Fruit fly (Drosophila melanogaster) whole organism, embryonic: Measurements from ENCODE around the gene CG17929.

Experiments
- Adf1 ChIP-seq: fragments of 200-800 bp; sonication (Bioruptor generic); IDR thresholded peaks from 2 replicates; pipeline ENCODE4 v1.3.6; 2022; ENCODE audit warnings: missing biosample characterization, missing genetic modification characterization
- Antp ChIP-seq: fragments of 200-800 bp; sonication (Bioruptor generic); optimal IDR thresholded peaks from 3 replicates; lab custom pipeline; 2016; ENCODE audit warnings: missing biosample characterization, missing genetic modification characterization
- CG10462 ChIP-seq: fragments of 200-800 bp; sonication (Bioruptor generic); optimal IDR thresholded peaks from 2 replicates; lab custom pipeline; 2016; ENCODE audit warnings: missing biosample characterization, missing genetic modification characterization
- CG11695 ChIP-seq: fragments of 200-800 bp; sonication (Bioruptor generic); IDR thresholded peaks from 3 replicates; pipeline ENCODE4 v1.3.6; 2022; ENCODE audit warnings: missing biosample characterization, missing genetic modification characterization
- CG12155 ChIP-seq: fragments of 200-800 bp; sonication (Bioruptor generic); optimal IDR thresholded peaks from 3 replicates; lab custom pipeline; 2016; ENCODE audit warnings: missing biosample characterization, missing genetic modification characterization
- CG17802 ChIP-seq: fragments of 200-800 bp; sonication (Bioruptor generic); optimal IDR thresholded peaks from 2 replicates; lab custom pipeline; 2018; ENCODE audit warnings: missing biosample characterization, mild to moderate bottlenecking, missing genetic modification characterization, moderate library complexity
- CG2120 ChIP-seq: fragments of 200-800 bp; sonication (Bioruptor generic); optimal IDR thresholded peaks from 3 replicates; lab custom pipeline; 2016; ENCODE audit warnings: missing biosample characterization, missing genetic modification characterization
- CG2678 ChIP-seq: fragments of 200-800 bp; sonication (Bioruptor generic); optimal IDR thresholded peaks from 3 replicates; lab custom pipeline; 2019; ENCODE audit warnings: missing biosample characterization, mild to moderate bottlenecking, missing genetic modification characterization, moderate library complexity
- CG31365 ChIP-seq: fragments of 200-800 bp; sonication (Bioruptor generic); optimal IDR thresholded peaks from 2 replicates; lab custom pipeline; 2018; ENCODE audit warnings: missing biosample characterization, mild to moderate bottlenecking, missing genetic modification characterization
- CG34422 ChIP-seq: fragments of 200-800 bp; sonication (Bioruptor generic); IDR thresholded peaks from 3 replicates; pipeline ENCODE4 v1.3.6; 2022; ENCODE audit warnings: missing biosample characterization, missing genetic modification characterization
- CG42726 ChIP-seq: fragments of 200-800 bp; sonication (Bioruptor generic); IDR thresholded peaks from 2 replicates; pipeline ENCODE4 v1.3.6; 2022; ENCODE audit warnings: missing biosample characterization, missing genetic modification characterization; ENCODE audit not compliant: partially characterized antibody
- CG6254 ChIP-seq: fragments of 200-800 bp; sonication (Bioruptor generic); optimal IDR thresholded peaks from 3 replicates; lab custom pipeline; 2017; ENCODE audit warnings: mild to moderate bottlenecking, missing biosample characterization, missing genetic modification reagents, missing genetic modification characterization
- CG7963 ChIP-seq: fragments of 200-800 bp; sonication (Bioruptor generic); IDR thresholded peaks from 3 replicates; pipeline ENCODE4 v1.3.6; 2022; ENCODE audit warnings: missing biosample characterization, missing genetic modification characterization; ENCODE audit not compliant: partially characterized antibody
- CG8290 ChIP-seq, 3 experiments: fragments of 200-800 bp; sonication (Bioruptor generic); optimal IDR thresholded peaks; 2 replicates each; lab custom pipeline; 2016 to 2019; ENCODE audit warnings: missing biosample characterization in 3 of 3, missing genetic modification characterization in 3 of 3, mild to moderate bottlenecking in 2 of 3, moderate library complexity in 1 of 3
- CG9437 ChIP-seq: fragments of 200-800 bp; sonication (Bioruptor generic); optimal IDR thresholded peaks from 2 replicates; lab custom pipeline; 2018; ENCODE audit warnings: missing biosample characterization, mild to moderate bottlenecking, missing genetic modification characterization
- CG9727 ChIP-seq: fragments of 200-800 bp; sonication (Bioruptor generic); optimal IDR thresholded peaks from 3 replicates; lab custom pipeline; 2017; ENCODE audit warnings: missing biosample characterization, mild to moderate bottlenecking, missing genetic modification characterization
- CG9817 ChIP-seq: fragments of 200-800 bp; sonication (Bioruptor generic); optimal IDR thresholded peaks from 2 replicates; lab custom pipeline; 2018; ENCODE audit warnings: missing biosample characterization, mild to moderate bottlenecking, missing genetic modification characterization, moderate library complexity
- Camta ChIP-seq: fragments of 200-800 bp; sonication (Bioruptor generic); optimal IDR thresholded peaks from 2 replicates; lab custom pipeline; 2016; ENCODE audit warnings: missing biosample characterization, missing genetic modification characterization
- Dp ChIP-seq: fragments of 200-800 bp; sonication (Bioruptor generic); optimal IDR thresholded peaks from 2 replicates; lab custom pipeline; 2018; ENCODE audit warnings: missing biosample characterization, mild to moderate bottlenecking, missing genetic modification characterization, moderate library complexity
- Gsc ChIP-seq: fragments of 200-800 bp; sonication (Bioruptor generic); IDR thresholded peaks from 2 replicates; pipeline ENCODE4 v1.3.6; 2022; ENCODE audit warnings: missing biosample characterization, missing genetic modification characterization
- Hmx ChIP-seq: fragments of 200-800 bp; sonication (Bioruptor generic); optimal IDR thresholded peaks from 2 replicates; lab custom pipeline; 2016; ENCODE audit warnings: missing biosample characterization, missing genetic modification characterization
- Hr3 ChIP-seq: fragments of 200-800 bp; sonication (Bioruptor generic); optimal IDR thresholded peaks from 3 replicates; lab custom pipeline; 2016; ENCODE audit warnings: missing biosample characterization, missing genetic modification characterization
- Lim3 ChIP-seq: fragments of 200-800 bp; sonication (Bioruptor generic); IDR thresholded peaks from 2 replicates; pipeline ENCODE4 v1.3.6; 2022; ENCODE audit warnings: missing biosample characterization, missing genetic modification characterization
- Lpt ChIP-seq: fragments of >200 bp; optimal IDR thresholded peaks from 2 replicates; lab custom pipeline; 2018; ENCODE audit warnings: missing biosample characterization, missing genetic modification characterization
- Neu2 ChIP-seq: fragments of 200-800 bp; sonication (Bioruptor generic); optimal IDR thresholded peaks from 3 replicates; lab custom pipeline; 2016; ENCODE audit warnings: missing biosample characterization, missing genetic modification characterization, borderline replicate concordance
- Nf-YA ChIP-seq: fragments of 200-800 bp; sonication (Bioruptor generic); IDR thresholded peaks from 2 replicates; pipeline ENCODE4 v1.3.6; 2022; ENCODE audit warnings: missing biosample characterization, missing genetic modification characterization
- Xbp1 ChIP-seq: fragments of 200-800 bp; sonication (Bioruptor generic); optimal IDR thresholded peaks from 3 replicates; lab custom pipeline; 2016; ENCODE audit warnings: missing biosample characterization, mild to moderate bottlenecking, missing genetic modification characterization
- al ChIP-seq: fragments of 200-800 bp; sonication (Bioruptor generic); IDR thresholded peaks from 2 replicates; pipeline ENCODE4 v1.3.6; 2022; ENCODE audit warnings: missing biosample characterization, missing genetic modification characterization
- aop ChIP-seq: fragments of 200-800 bp; sonication (Bioruptor generic); IDR thresholded peaks from 2 replicates; pipeline ENCODE4 v1.3.6; 2022; ENCODE audit warnings: missing biosample characterization, missing genetic modification characterization
- ap ChIP-seq: fragments of 200-800 bp; sonication (Bioruptor generic); IDR thresholded peaks from 2 replicates; pipeline ENCODE4 v1.3.6; 2022; ENCODE audit warnings: missing biosample characterization, missing genetic modification characterization
- bab2 ChIP-seq: fragments of 200-800 bp; sonication (Bioruptor generic); optimal IDR thresholded peaks from 2 replicates; lab custom pipeline; 2016; ENCODE audit warnings: missing biosample characterization, missing genetic modification characterization
- cg ChIP-seq: fragments of 200-800 bp; sonication (Bioruptor generic); optimal IDR thresholded peaks from 3 replicates; lab custom pipeline; 2019; ENCODE audit warnings: missing biosample characterization, mild to moderate bottlenecking, missing genetic modification characterization, moderate library complexity
- ci ChIP-seq: fragments of 200-800 bp; sonication (Bioruptor generic); IDR thresholded peaks from 3 replicates; pipeline ENCODE4 v1.3.6; 2022; ENCODE audit warnings: missing biosample characterization, missing genetic modification characterization
- crol ChIP-seq: fragments of 200-800 bp; sonication (Bioruptor generic); IDR thresholded peaks from 2 replicates; pipeline ENCODE4 v1.3.6; 2022; ENCODE audit warnings: missing biosample characterization, missing genetic modification characterization
- danr ChIP-seq: fragments of 200-800 bp; sonication (Bioruptor generic); IDR thresholded peaks from 2 replicates; pipeline ENCODE4 v1.3.6; 2022; ENCODE audit warnings: missing biosample characterization, missing genetic modification characterization
- dmrt11E ChIP-seq: fragments of 200-800 bp; sonication (Bioruptor generic); optimal IDR thresholded peaks from 3 replicates; lab custom pipeline; 2018; ENCODE audit warnings: missing biosample characterization, mild to moderate bottlenecking, missing genetic modification characterization, moderate library complexity
- dysf ChIP-seq: fragments of 200-800 bp; sonication (Bioruptor generic); IDR thresholded peaks from 3 replicates; pipeline ENCODE4 v1.3.6; 2022; ENCODE audit warnings: missing biosample characterization, missing genetic modification characterization
- ems ChIP-seq: fragments of 200-800 bp; sonication (Bioruptor generic); optimal IDR thresholded peaks from 3 replicates; lab custom pipeline; 2016; ENCODE audit warnings: missing biosample characterization, missing genetic modification characterization
- en ChIP-seq: fragments of 200-800 bp; sonication (Bioruptor generic); optimal IDR thresholded peaks from 2 replicates; lab custom pipeline; 2016; ENCODE audit warnings: missing biosample characterization, missing genetic modification characterization
- gsb-n ChIP-seq: fragments of 200-800 bp; sonication (Bioruptor generic); optimal IDR thresholded peaks from 3 replicates; lab custom pipeline; 2018; ENCODE audit warnings: missing biosample characterization, mild to moderate bottlenecking, missing genetic modification characterization
- ham ChIP-seq: fragments of 200-800 bp; sonication (Bioruptor generic); IDR thresholded peaks from 2 replicates; pipeline ENCODE4 v1.3.6; 2022; ENCODE audit warnings: missing biosample characterization, missing genetic modification characterization
- mirr ChIP-seq: fragments of 200-800 bp; sonication (Bioruptor generic); optimal IDR thresholded peaks from 3 replicates; lab custom pipeline; 2018; ENCODE audit warnings: missing biosample characterization, mild to moderate bottlenecking, missing genetic modification characterization
- nom ChIP-seq: fragments of 200-800 bp; sonication (Bioruptor generic); optimal IDR thresholded peaks from 2 replicates; lab custom pipeline; 2017; ENCODE audit warnings: missing biosample characterization, missing genetic modification characterization, mild to moderate bottlenecking, moderate library complexity, missing genetic modification reagents
- oc ChIP-seq: fragments of 200-800 bp; sonication (Bioruptor generic); optimal IDR thresholded peaks from 2 replicates; lab custom pipeline; 2018; ENCODE audit warnings: missing biosample characterization, mild to moderate bottlenecking, missing genetic modification characterization, moderate library complexity
- scrt ChIP-seq: fragments of 200-800 bp; sonication (Bioruptor generic); optimal IDR thresholded peaks from 2 replicates; lab custom pipeline; 2018; ENCODE audit warnings: missing biosample characterization, mild to moderate bottlenecking, missing genetic modification characterization, moderate library complexity
- sisA ChIP-seq: fragments of 200-800 bp; sonication (Bioruptor generic); IDR thresholded peaks from 2 replicates; pipeline ENCODE4 v1.3.6; 2022; ENCODE audit warnings: missing biosample characterization, missing genetic modification characterization
- sna ChIP-seq: fragments of 200-800 bp; sonication (Bioruptor generic); IDR thresholded peaks from 2 replicates; pipeline ENCODE4 v1.3.6; 2022; ENCODE audit warnings: missing biosample characterization, missing genetic modification characterization; ENCODE audit not compliant: partially characterized antibody
- unpg ChIP-seq: fragments of 200-800 bp; sonication (Bioruptor generic); optimal IDR thresholded peaks from 3 replicates; lab custom pipeline; 2018; ENCODE audit warnings: missing biosample characterization, mild to moderate bottlenecking, missing genetic modification characterization, moderate library complexity
- zen2 ChIP-seq: fragments of 200-800 bp; sonication (Bioruptor generic); IDR thresholded peaks from 3 replicates; pipeline ENCODE4 v1.3.6; 2022; ENCODE audit warnings: missing biosample characterization, missing genetic modification characterization; ENCODE audit not compliant: partially characterized antibody

Gene CG17929

dm6 chr3R:16341817-16342374 lies 16.6 kb downstream of the CG17929 start, which contains the start of the genes SF2 and pad (continued):
- TF ChIP-seq CG10462 (GFP tag; lab: Kevin White, UChicago) (peak; percentile 70), CG31365 (no peak), CG9437 (GFP tag; lab: Kevin White, UChicago) (peak; percentile 67), gsb-n (tag; lab: Kevin White, UChicago) (peak; percentile 63), CG2678 (tag; lab: Kevin White, UChicago) (peak; percentile 83), Nf-YA (GFP tag; lab: Robert Waterston, UW) (no peak), mirr (GFP tag; lab: Kevin White, UChicago) (peak; percentile 18), bab2 (GFP tag; lab: Kevin White, UChicago) (peak; percentile 80), al (peak; percentile 72), dmrt11E (tag; lab: Kevin White, UChicago) (peak; percentile 70), CG6254 (GFP tag; lab: Kevin White, UChicago) (peak; percentile 41), sisA (peak; percentile 71), dysf (GFP tag; lab: Robert Waterston, UW) (peak; percentile 73), crol (GFP tag; lab: Robert Waterston, UW) (no peak), Camta (peak; percentile 76), danr (GFP tag; lab: Robert Waterston, UW) (peak; percentile 54; the same call in 1 of the 2 replicates), ci (GFP tag; lab: Robert Waterston, UW) (no peak; the same call in 2 of the 3 replicates), CG42726 (GFP tag; lab: Robert Waterston, UW) (no peak; the same call in 1 of the 2 replicates), CG34422 (GFP tag; lab: Robert Waterston, UW) (peak; percentile 53; the same call in 2 of the 3 replicates), Dp (GFP tag; lab: Kevin White, UChicago) (peak; percentile 29), Hmx (peak; percentile 64), Xbp1 (peak; percentile 88), cg (GFP tag; lab: Kevin White, UChicago) (peak; percentile 53), CG17802 (tag; lab: Kevin White, UChicago) (no peak), en (peak; percentile 44), Adf1 (GFP tag; lab: Robert Waterston, UW) (peak; percentile 56), CG9727 (peak; percentile 71), unpg (GFP tag; lab: Kevin White, UChicago) (peak; percentile 52), CG11695 (GFP tag; lab: Robert Waterston, UW) (peak; percentile 40; the same call in 1 of the 3 replicates), ems (peak; percentile 82), scrt (peak; percentile 56), Lim3 (no peak), CG9817 (tag; lab: Kevin White, UChicago) (peak; percentile 82), sna (GFP tag; lab: Robert Waterston, UW) (peak; percentile 97), zen2 (GFP tag; lab: Robert Waterston, UW) (peak; percentile 81; the same call in 2 of the 3 replicates), Lpt (no peak), Neu2 (GFP tag; lab: Kevin White, UChicago) (no peak), CG8290 (GFP tag; optimal IDR thresholded peaks at IDR 0.05; lab: Kevin White, UChicago) (peak; percentile 83), CG8290 (tag; optimal IDR thresholded peaks at IDR 0.05; lab: Kevin White, UChicago) (peak in 1 of 2 experiments; percentile 34), aop (no peak), ham (GFP tag; lab: Robert Waterston, UW) (no peak), ap (GFP tag; lab: Robert Waterston, UW) (no peak), CG7963 (peak; percentile 76), CG12155 (GFP tag; lab: Kevin White, UChicago) (peak; percentile 81), Gsc (GFP tag; lab: Robert Waterston, UW) (no peak), Hr3 (peak; percentile 74), CG2120 (GFP tag; lab: Kevin White, UChicago) (peak; percentile 93), oc (tag; lab: Kevin White, UChicago) (peak; percentile 17), Antp (GFP tag; lab: Kevin White, UChicago) (peak; percentile 65), nom (peak; percentile 33)
